Worm (Caenorhabditis elegans) whole organism, L4/young adult: Measurements from ENCODE around the gene vit-5.

Experiments
- W03F9.2 ChIP-seq: fragments of 150-350 bp; optimal IDR thresholded peaks from 2 replicates; lab custom pipeline; 2014; ENCODE audit warnings: missing biosample characterization, missing genetic modification characterization
- him-1 ChIP-seq: sonication (generic microtip); optimal IDR thresholded peaks from 2 replicates; lab custom pipeline; 2016; ENCODE audit warnings: missing genotype, missing genetic modification reagents, missing genetic modification characterization, missing compliant biosample characterization

ce11 chrX:3451122-3451521 lies 47.9 kb downstream of the vit-5 start, which contains the start of gene ZK813.5:
- TF ChIP-seq W03F9.2 (tag; lab: Kevin White, UChicago): no peak
- no peak for TF ChIP-seq him-1 (tag; lab: Kevin White, UChicago)
